Worm (Caenorhabditis elegans) whole organism, early embryonic: ENCODE measurements around the gene sre-11.

Experiments
- B0310.2 ChIP-seq: sonication (generic microtip); optimal IDR thresholded peaks from 2 replicates; lab custom pipeline; 2016; ENCODE audit warnings: mild to moderate bottlenecking, missing genetic modification characterization, missing compliant biosample characterization
- ama-1 ChIP-seq: fragments of 150-350 bp; optimal IDR thresholded peaks from 2 replicates; lab custom pipeline; 2014
- ceh-13 ChIP-seq: fragments of 200-800 bp; sonication (Bioruptor generic); optimal IDR thresholded peaks from 2 replicates; lab custom pipeline; 2018; ENCODE audit warnings: mild to moderate bottlenecking, missing genetic modification characterization, missing compliant biosample characterization
- ceh-36 ChIP-seq: sonication (generic microtip); optimal IDR thresholded peaks from 2 replicates; lab custom pipeline; 2016; ENCODE audit warnings: missing genetic modification characterization, inconsistent platforms, missing compliant biosample characterization
- flt-1 ChIP-seq: fragments of 200-800 bp; sonication (Bioruptor generic); IDR thresholded peaks from 2 replicates; pipeline ENCODE4 v1.3.6; 2022; ENCODE audit warnings: missing genetic modification characterization, missing compliant biosample characterization
- hmbx-1 ChIP-seq: sonication (generic microtip); optimal IDR thresholded peaks from 2 replicates; lab custom pipeline; 2016; ENCODE audit warnings: mild to moderate bottlenecking, missing genetic modification characterization, missing compliant biosample characterization
- hmg-4 ChIP-seq: fragments of 200-800 bp; sonication (Bioruptor generic); optimal IDR thresholded peaks from 2 replicates; lab custom pipeline; 2018; ENCODE audit warnings: mild to moderate bottlenecking, missing genetic modification characterization, missing compliant biosample characterization
- hnd-1 ChIP-seq: sonication (generic microtip); optimal IDR thresholded peaks from 2 replicates; lab custom pipeline; 2016; ENCODE audit warnings: missing genetic modification characterization, missing compliant biosample characterization
- pes-1 ChIP-seq: fragments of 200-800 bp; sonication (Bioruptor generic); IDR thresholded peaks from 2 replicates; pipeline ENCODE4 v1.3.6; 2022; ENCODE audit warnings: missing genetic modification reagents, missing genetic modification characterization, missing compliant biosample characterization
- scrt-1 ChIP-seq: fragments of 200-800 bp; sonication (Bioruptor generic); IDR thresholded peaks from 2 replicates; pipeline ENCODE4 v1.3.6; 2022; ENCODE audit warnings: missing genetic modification characterization, missing compliant biosample characterization
- sea-1 ChIP-seq: fragments of 200-800 bp; sonication (Bioruptor generic); conservative IDR thresholded peaks from 2 replicates; pipeline ENCODE4 v1.3.6; 2022; ENCODE audit warnings: missing genetic modification characterization, missing compliant biosample characterization

DNA sequence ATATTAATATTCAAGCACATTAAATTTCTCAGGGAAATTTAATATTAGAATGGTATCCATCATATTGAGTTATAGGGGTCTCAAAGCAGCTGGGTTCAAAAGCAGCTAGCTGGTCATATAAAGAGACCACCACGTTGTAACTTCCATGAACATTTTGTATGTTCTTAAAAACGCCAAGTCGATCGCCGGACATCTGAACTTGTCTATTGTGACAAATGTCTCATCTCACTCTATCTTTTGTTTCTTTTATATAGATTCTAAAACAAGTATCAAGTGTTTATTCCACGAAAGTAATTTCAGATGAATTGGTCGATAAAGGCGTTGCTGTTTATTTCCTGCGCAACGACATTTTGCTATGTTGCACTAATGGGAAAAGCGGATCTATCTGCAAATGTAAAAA lies 13.1 kb upstream of the sre-11 start, which contains the start of gene ZK105.3:
- TF ChIP-seq ama-1 (no peak), B0310.2 (tag; lab: Kevin White, UChicago) (no peak), pes-1 (GFP tag; lab: Robert Waterston, UW) (no peak), ceh-36 (tag; lab: Kevin White, UChicago) (no peak), sea-1 (no peak), ceh-13 (GFP tag; lab: Kevin White, UChicago) (no peak), hmbx-1 (tag; lab: Kevin White, UChicago) (no peak), flt-1 (GFP tag; lab: Robert Waterston, UW) (no peak), hnd-1 (tag; lab: Kevin White, UChicago) (no peak), scrt-1 (GFP tag; lab: Robert Waterston, UW) (no peak), hmg-4 (GFP tag; lab: Kevin White, UChicago) (no peak)
